Worm (Caenorhabditis elegans) whole organism, L3 larva: Measurements from ENCODE around the gene M02D8.7.

ENCODE experiments used
- ZK546.5 ChIP-seq: sonication (generic microtip); optimal IDR thresholded peaks from 2 replicates; lab custom pipeline; 2017; ENCODE audit warnings: missing biosample characterization, missing genetic modification characterization
- aly-2 ChIP-seq: fragments of 150-350 bp; optimal IDR thresholded peaks from 2 replicates; lab custom pipeline; 2014; ENCODE audit warnings: missing biosample characterization, missing genetic modification characterization
- ama-1 ChIP-seq: fragments of 150-350 bp; optimal IDR thresholded peaks from 2 replicates; lab custom pipeline; 2018
- ceh-16 ChIP-seq: sonication (generic microtip); optimal IDR thresholded peaks from 2 replicates; lab custom pipeline; 2017; ENCODE audit warnings: missing biosample characterization, missing genetic modification characterization
- ceh-28 ChIP-seq: fragments of 150-350 bp; optimal IDR thresholded peaks from 2 replicates; lab custom pipeline; 2014; ENCODE audit warnings: missing biosample characterization, missing genetic modification reagents, missing genetic modification characterization
- lin-15B ChIP-seq: fragments of 150-350 bp; optimal IDR thresholded peaks from 2 replicates; lab custom pipeline; 2014; ENCODE audit warnings: missing biosample characterization, missing genetic modification characterization
- pha-4 ChIP-seq: fragments of 150-350 bp; optimal IDR thresholded peaks from 2 replicates; lab custom pipeline; 2014; ENCODE audit warnings: missing biosample characterization, missing genetic modification reagents, missing genetic modification characterization
- skn-1 ChIP-seq: fragments of 150-350 bp; optimal IDR thresholded peaks from 2 replicates; lab custom pipeline; 2014; ENCODE audit warnings: missing biosample characterization, missing genetic modification characterization
- unc-62 ChIP-seq: fragments of 150-350 bp; sonication (generic microtip); optimal IDR thresholded peaks from 4 replicates; lab custom pipeline; 2014; ENCODE audit warnings: missing biosample characterization, missing genetic modification reagents, missing genetic modification characterization

DNA sequence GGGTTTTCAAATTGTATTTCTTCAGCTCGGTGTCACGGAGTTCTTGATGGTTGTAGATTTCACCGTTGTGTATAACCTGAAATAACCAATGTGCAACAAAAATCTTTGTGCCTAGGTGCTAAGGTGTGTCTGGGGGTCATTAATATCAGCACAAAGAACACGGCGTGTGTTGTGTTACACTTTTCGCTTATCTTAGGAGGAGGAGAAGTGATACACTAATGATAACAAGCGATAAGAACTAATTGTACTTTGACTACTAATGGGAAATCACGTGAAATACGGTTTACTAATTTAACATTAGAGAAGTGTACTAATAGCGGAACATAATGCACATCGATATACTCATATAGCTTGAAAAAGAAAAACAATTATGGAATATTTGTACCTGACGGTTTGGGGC, 7.4 kb upstream of the M02D8.7 start:
- TF ChIP-seq pha-4 (tag; lab: Kevin White, UChicago): peak; percentile 74
- no peak for TF ChIP-seq aly-2 (tag; lab: Kevin White, UChicago)
- no peak for TF ChIP-seq ZK546.5 (tag; lab: Kevin White, UChicago)
- TF ChIP-seq ama-1 (lab: Kevin White, UChicago): no peak
- TF ChIP-seq ceh-28: no peak
- no peak for TF ChIP-seq skn-1 (tag; lab: Kevin White, UChicago)
- TF ChIP-seq unc-62 (GFP tag; lab: Kevin White, UChicago): no peak
- no peak for TF ChIP-seq ceh-16
- TF ChIP-seq lin-15B (tag; lab: Kevin White, UChicago): no peak
